Worm (Caenorhabditis elegans) whole organism, L3 larva: ENCODE measurements around the gene ZK1320.3.
A peak's percentile ranks its signal among the peaks of the same experiment; 100 is the strongest.

Experiments
- R02D3.7 ChIP-seq: fragments of 150-350 bp; optimal IDR thresholded peaks from 2 replicates; lab custom pipeline; 2014; ENCODE audit warnings: missing biosample characterization, missing genetic modification characterization
- ZK546.5 ChIP-seq: sonication (generic microtip); optimal IDR thresholded peaks from 2 replicates; lab custom pipeline; 2017; ENCODE audit warnings: missing biosample characterization, missing genetic modification characterization
- aly-2 ChIP-seq: fragments of 150-350 bp; optimal IDR thresholded peaks from 2 replicates; lab custom pipeline; 2014; ENCODE audit warnings: missing biosample characterization, missing genetic modification characterization
- ama-1 ChIP-seq: fragments of 150-350 bp; optimal IDR thresholded peaks from 2 replicates; lab custom pipeline; 2018
- ceh-16 ChIP-seq: sonication (generic microtip); optimal IDR thresholded peaks from 2 replicates; lab custom pipeline; 2017; ENCODE audit warnings: missing biosample characterization, missing genetic modification characterization
- ceh-28 ChIP-seq: fragments of 150-350 bp; optimal IDR thresholded peaks from 2 replicates; lab custom pipeline; 2014; ENCODE audit warnings: missing biosample characterization, missing genetic modification reagents, missing genetic modification characterization
- ceh-82 ChIP-seq: fragments of 150-350 bp; optimal IDR thresholded peaks from 2 replicates; lab custom pipeline; 2014; ENCODE audit warnings: missing biosample characterization, missing genetic modification characterization
- ceh-9 ChIP-seq: sonication (generic microtip); optimal IDR thresholded peaks from 2 replicates; lab custom pipeline; 2018; ENCODE audit warnings: missing biosample characterization, missing genetic modification characterization
- daf-12 ChIP-seq: fragments of 150-350 bp; optimal IDR thresholded peaks from 2 replicates; lab custom pipeline; 2014; ENCODE audit warnings: missing biosample characterization, missing genetic modification reagents, missing genetic modification characterization
- egl-27 ChIP-seq: sonication (generic microtip); optimal IDR thresholded peaks from 4 replicates; lab custom pipeline; 2017; ENCODE audit warnings: missing biosample characterization, missing genetic modification reagents, missing genetic modification characterization
- egl-5 ChIP-seq: fragments of 150-350 bp; optimal IDR thresholded peaks from 2 replicates; lab custom pipeline; 2017; ENCODE audit warnings: missing biosample characterization, missing genetic modification reagents, missing genetic modification characterization, inconsistent platforms
- elt-1 ChIP-seq: fragments of 150-350 bp; optimal IDR thresholded peaks from 2 replicates; lab custom pipeline; 2014; ENCODE audit warnings: missing biosample characterization, missing genetic modification characterization
- elt-2 ChIP-seq: sonication (generic microtip); optimal IDR thresholded peaks from 2 replicates; lab custom pipeline; 2016; ENCODE audit warnings: missing genetic modification reagents, mild to moderate bottlenecking, missing genetic modification characterization, missing compliant biosample characterization
- elt-3 ChIP-seq, 3 experiments: fragments of 150-350 bp in 1 of 3; sonication (generic microtip) in 2 of 3; optimal IDR thresholded peaks; 2 replicates in 2 of 3; 4 replicates in 1 of 3; lab custom pipeline; 2014 to 2017; ENCODE audit warnings: missing biosample characterization in 3 of 3, missing genetic modification characterization in 3 of 3
- eor-1 ChIP-seq, 2 experiments: fragments of 150-350 bp; optimal IDR thresholded peaks; 2 replicates each; lab custom pipeline; 2014 to 2018; ENCODE audit warnings: missing biosample characterization in 2 of 2, missing genetic modification characterization in 2 of 2
- fkh-10 ChIP-seq: sonication (generic microtip); optimal IDR thresholded peaks from 2 replicates; lab custom pipeline; 2017; ENCODE audit warnings: missing biosample characterization, missing genetic modification reagents, missing genetic modification characterization
- fkh-2 ChIP-seq: fragments of 150-350 bp; optimal IDR thresholded peaks from 2 replicates; lab custom pipeline; 2014; ENCODE audit warnings: missing biosample characterization, missing genetic modification reagents, missing genetic modification characterization
- fos-1 ChIP-seq: fragments of 150-350 bp; optimal IDR thresholded peaks from 2 replicates; lab custom pipeline; 2014; ENCODE audit warnings: missing biosample characterization, missing genetic modification characterization
- hmg-11 ChIP-seq: sonication (generic microtip); optimal IDR thresholded peaks from 2 replicates; lab custom pipeline; 2016; ENCODE audit warnings: missing genetic modification characterization, missing compliant biosample characterization
- jun-1 ChIP-seq: fragments of 150-350 bp; optimal IDR thresholded peaks from 2 replicates; lab custom pipeline; 2014; ENCODE audit warnings: missing biosample characterization, missing genetic modification reagents, missing genetic modification characterization
- lin-15B ChIP-seq: fragments of 150-350 bp; optimal IDR thresholded peaks from 2 replicates; lab custom pipeline; 2014; ENCODE audit warnings: missing biosample characterization, missing genetic modification characterization
- lin-39 ChIP-seq: fragments of 150-350 bp; optimal IDR thresholded peaks from 2 replicates; lab custom pipeline; 2018; ENCODE audit warnings: missing biosample characterization, missing genetic modification reagents, missing genetic modification characterization
- lsy-12 ChIP-seq: sonication (generic microtip); optimal IDR thresholded peaks from 2 replicates; lab custom pipeline; 2016; ENCODE audit warnings: mild to moderate bottlenecking, missing genetic modification characterization, missing compliant biosample characterization
- mdl-1 ChIP-seq: fragments of 150-350 bp; optimal IDR thresholded peaks from 2 replicates; lab custom pipeline; 2014; ENCODE audit warnings: missing biosample characterization, missing genetic modification characterization
- mml-1 ChIP-seq: fragments of 150-350 bp; sonication (generic microtip); optimal IDR thresholded peaks from 3 replicates; lab custom pipeline; 2014; ENCODE audit warnings: missing biosample characterization, missing genetic modification characterization
- nfya-1 ChIP-seq: sonication (generic microtip); optimal IDR thresholded peaks from 2 replicates; lab custom pipeline; 2017; ENCODE audit warnings: missing genetic modification characterization, mild to moderate bottlenecking, missing compliant biosample characterization, antibody characterized with exemption, moderate library complexity; ENCODE audit not compliant: insufficient read depth
- nhr-11 ChIP-seq: fragments of 150-350 bp; optimal IDR thresholded peaks from 2 replicates; lab custom pipeline; 2014; ENCODE audit warnings: missing biosample characterization, missing genetic modification characterization
- nhr-12 ChIP-seq: fragments of 150-350 bp; optimal IDR thresholded peaks from 2 replicates; lab custom pipeline; 2014; ENCODE audit warnings: missing biosample characterization, missing genetic modification characterization
- nhr-23 ChIP-seq: fragments of 150-350 bp; optimal IDR thresholded peaks from 2 replicates; lab custom pipeline; 2014; ENCODE audit warnings: missing biosample characterization, missing genetic modification reagents, missing genetic modification characterization
- nhr-237 ChIP-seq: fragments of 150-350 bp; optimal IDR thresholded peaks from 2 replicates; lab custom pipeline; 2014; ENCODE audit warnings: missing biosample characterization, missing genetic modification characterization
- nhr-25 ChIP-seq: sonication (generic microtip); optimal IDR thresholded peaks from 2 replicates; lab custom pipeline; 2017; ENCODE audit warnings: missing biosample characterization, missing genetic modification characterization
- nhr-28 ChIP-seq: fragments of 150-350 bp; optimal IDR thresholded peaks from 2 replicates; lab custom pipeline; 2014; ENCODE audit warnings: missing biosample characterization, missing genetic modification characterization
- nhr-43 ChIP-seq: sonication (generic microtip); optimal IDR thresholded peaks from 2 replicates; lab custom pipeline; 2016; ENCODE audit warnings: mild to moderate bottlenecking, missing genetic modification characterization, missing compliant biosample characterization; ENCODE audit not compliant: poor library complexity, severe bottlenecking
- nhr-67 ChIP-seq: fragments of 150-350 bp; optimal IDR thresholded peaks from 2 replicates; lab custom pipeline; 2014; ENCODE audit warnings: missing biosample characterization, missing genetic modification characterization
- nhr-76 ChIP-seq: fragments of 150-350 bp; sonication (generic microtip); optimal IDR thresholded peaks from 5 replicates; lab custom pipeline; 2014; ENCODE audit warnings: missing biosample characterization, missing genetic modification characterization
- nhr-77 ChIP-seq: fragments of 150-350 bp; optimal IDR thresholded peaks from 2 replicates; lab custom pipeline; 2014; ENCODE audit warnings: missing biosample characterization, missing genetic modification characterization
- pha-4 ChIP-seq: fragments of 150-350 bp; optimal IDR thresholded peaks from 2 replicates; lab custom pipeline; 2014; ENCODE audit warnings: missing biosample characterization, missing genetic modification reagents, missing genetic modification characterization
- pqm-1 ChIP-seq: fragments of 150-350 bp; optimal IDR thresholded peaks from 2 replicates; lab custom pipeline; 2017; ENCODE audit warnings: missing biosample characterization, missing genetic modification characterization, inconsistent platforms
- sea-2 ChIP-seq: fragments of 150-350 bp; sonication (generic microtip); optimal IDR thresholded peaks from 4 replicates; lab custom pipeline; 2014; ENCODE audit warnings: missing biosample characterization, missing genetic modification reagents, missing genetic modification characterization
- skn-1 ChIP-seq: fragments of 150-350 bp; optimal IDR thresholded peaks from 2 replicates; lab custom pipeline; 2014; ENCODE audit warnings: missing biosample characterization, missing genetic modification characterization
- snpc-4 ChIP-seq: fragments of 150-350 bp; optimal IDR thresholded peaks from 2 replicates; lab custom pipeline; 2014; ENCODE audit warnings: missing biosample characterization, missing genetic modification characterization
- tbx-2 ChIP-seq: sonication (generic microtip); optimal IDR thresholded peaks from 2 replicates; lab custom pipeline; 2016; ENCODE audit warnings: mild to moderate bottlenecking, missing genetic modification characterization, missing compliant biosample characterization
- unc-39 ChIP-seq: sonication (generic microtip); optimal IDR thresholded peaks from 4 replicates; lab custom pipeline; 2017; ENCODE audit warnings: missing biosample characterization, missing genetic modification characterization
- unc-62 ChIP-seq: fragments of 150-350 bp; sonication (generic microtip); optimal IDR thresholded peaks from 4 replicates; lab custom pipeline; 2014; ENCODE audit warnings: missing biosample characterization, missing genetic modification reagents, missing genetic modification characterization
- zag-1 ChIP-seq: fragments of 150-350 bp; optimal IDR thresholded peaks from 2 replicates; lab custom pipeline; 2014; ENCODE audit warnings: missing biosample characterization, missing genetic modification characterization
- ztf-11 ChIP-seq: fragments of 150-350 bp; optimal IDR thresholded peaks from 2 replicates; lab custom pipeline; 2014; ENCODE audit warnings: missing biosample characterization, missing genetic modification characterization
- ztf-4 ChIP-seq: fragments of 150-350 bp; optimal IDR thresholded peaks from 2 replicates; lab custom pipeline; 2014; ENCODE audit warnings: missing biosample characterization, missing genetic modification characterization

Gene ZK1320.3

ce11 chrII:9646928-9647838 is 13.0 kb downstream of the ZK1320.3 start, which contains the start of gene sqv-8:
sqv-8 (plus strand) TSS chrII:9646978.
- TF ChIP-seq ceh-28 (tag; lab: Kevin White, UChicago) = peak; percentile 63
- peak; percentile 73 for TF ChIP-seq elt-2
- no peak for TF ChIP-seq ztf-4
- TF ChIP-seq ceh-82 (tag; lab: Kevin White, UChicago) = no peak
- peak; percentile 33 for TF ChIP-seq nfya-1 (tag; lab: Kevin White, UChicago)

ce11 chrII:9646122-9646555 is 14.1 kb downstream of the ZK1320.3 start:
- TF ChIP-seq pqm-1 (tag; lab: Kevin White, UChicago) (peak; percentile 13), nhr-25 (tag; lab: Kevin White, UChicago) (peak; percentile 88), nhr-67 (tag; lab: Kevin White, UChicago) (no peak), mdl-1 (tag; lab: Kevin White, UChicago) (peak; percentile 66), ZK546.5 (tag; lab: Kevin White, UChicago) (no peak), zag-1 (no peak), jun-1 (tag; lab: Kevin White, UChicago) (peak; percentile 43), nhr-237 (tag; lab: Kevin White, UChicago) (no peak), aly-2 (tag; lab: Kevin White, UChicago) (no peak), mml-1 (tag; lab: Kevin White, UChicago) (no peak), lsy-12 (tag; lab: Kevin White, UChicago) (peak; percentile 56), pha-4 (tag; lab: Kevin White, UChicago) (peak; percentile 77), nhr-76 (tag; lab: Kevin White, UChicago) (no peak), nhr-77 (no peak), R02D3.7 (tag; lab: Kevin White, UChicago) (peak; percentile 47), fos-1 (tag; lab: Kevin White, UChicago) (no peak), unc-39 (tag; lab: Kevin White, UChicago) (no peak), ztf-11 (tag; lab: Kevin White, UChicago) (no peak), fkh-2 (no peak), nhr-28 (tag; lab: Kevin White, UChicago) (no peak), ceh-16 (no peak), egl-27 (tag; lab: Kevin White, UChicago) (no peak), tbx-2 (tag; lab: Kevin White, UChicago) (peak; percentile 30), lin-39 (tag; lab: Kevin White, UChicago) (peak; percentile 11), nhr-11 (tag; lab: Kevin White, UChicago) (peak; percentile 78), unc-62 (GFP tag; lab: Kevin White, UChicago) (peak; percentile 64), ama-1 (lab: Kevin White, UChicago) (peak; percentile 86), snpc-4 (tag; lab: Kevin White, UChicago) (peak; percentile 4), elt-2 (peak; percentile 60), egl-5 (tag; lab: Kevin White, UChicago) (peak; percentile 92), hmg-11 (tag; lab: Kevin White, UChicago) (peak; percentile 86), ztf-4 (no peak), nhr-23 (tag; lab: Kevin White, UChicago) (peak; percentile 76), nhr-43 (tag; lab: Kevin White, UChicago) (peak; percentile 41), sea-2 (no peak), daf-12 (tag; lab: Kevin White, UChicago) (no peak), nfya-1 (tag; lab: Kevin White, UChicago) (peak; percentile 88), nhr-12 (tag; lab: Kevin White, UChicago) (no peak), lin-15B (tag; lab: Kevin White, UChicago) (peak; percentile 52), ceh-82 (tag; lab: Kevin White, UChicago) (no peak), eor-1 (tag; optimal IDR thresholded peaks at IDR 0.05; lab: Kevin White, UChicago) (no peak), elt-1 (peak; percentile 73), fkh-10 (GFP tag; lab: Kevin White, UChicago) (no peak), elt-3 (tag; optimal IDR thresholded peaks at IDR 0.05; lab: Kevin White, UChicago) (no peak), ceh-28 (tag; lab: Kevin White, UChicago) (peak; percentile 85), skn-1 (tag; lab: Kevin White, UChicago) (no peak), ceh-9 (tag; lab: Kevin White, UChicago) (no peak)
